Worm (Caenorhabditis elegans): ENCODE data around the gene Y57G11C.3.
A peak's percentile ranks its signal among the peaks of the same experiment; 100 is the strongest.

The Y57G11C.3 gene

DNA sequence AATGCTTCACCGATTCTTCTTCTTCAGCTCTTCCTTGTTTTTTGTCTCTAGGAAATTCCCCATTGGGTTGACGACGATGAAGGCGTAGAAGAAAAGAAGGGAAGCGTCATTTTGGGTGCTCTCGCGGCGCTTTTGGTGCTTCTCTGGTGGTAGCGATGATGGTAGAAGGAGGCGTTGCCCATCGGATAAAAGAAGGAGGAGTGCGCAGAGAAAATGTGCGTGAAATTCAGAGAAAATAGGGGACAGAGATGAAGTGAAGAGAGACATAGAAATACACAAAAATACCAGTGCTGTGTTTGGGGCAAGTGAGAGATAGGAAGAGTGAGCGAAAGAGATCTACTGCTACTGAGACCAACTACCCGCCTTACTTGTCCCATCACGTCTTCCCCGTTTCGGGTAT lies 38.9 kb downstream of the Y57G11C.3 start, which contains the start of gene oig-5:
oig-5 (plus strand) TSS at position 301 of the 400 bp plus-strand sequence.
- no peak for TF ChIP-seq pha-4 (tag; optimal IDR thresholded peaks at IDR 0.05)
- no peak for TF ChIP-seq ama-1 (optimal IDR thresholded peaks at IDR 0.05)
- no peak for TF ChIP-seq nfya-1 (tag; optimal IDR thresholded peaks at IDR 0.05; ENCODE audit: insufficient read depth)
- TF ChIP-seq lin-39 (tag; optimal IDR thresholded peaks at IDR 0.05): peak; percentile 3

DNA sequence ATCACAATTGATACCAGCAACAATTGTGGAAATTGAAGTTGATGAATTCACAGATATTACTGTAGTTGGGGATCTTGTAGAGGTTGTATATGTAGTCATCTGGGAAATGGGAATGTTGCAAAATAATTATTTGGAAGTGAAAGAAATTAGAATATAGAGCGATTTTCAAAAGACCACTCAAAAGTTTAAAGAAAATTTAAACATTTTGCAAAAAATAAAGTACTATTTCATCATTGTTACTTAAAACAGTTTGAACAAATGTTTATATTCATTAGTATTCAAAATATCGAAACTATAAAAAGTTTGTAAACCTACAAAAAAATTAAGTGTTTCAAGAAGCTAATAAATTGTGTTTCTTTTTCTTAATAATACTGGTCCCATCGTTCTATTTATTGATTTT lies 48.3 kb downstream of the Y57G11C.3 start, which contains the start of gene Y57G11C.46:
Y57G11C.46 (minus strand) TSS at position 101 of the 400 bp plus-strand sequence.
- TF ChIP-seq pqm-1 (tag; optimal IDR thresholded peaks at IDR 0.05) (no peak), ceh-16 (tag; optimal IDR thresholded peaks at IDR 0.05) (no peak), elt-3 (tag; optimal IDR thresholded peaks at IDR 0.05) (no peak), nhr-77 (tag; optimal IDR thresholded peaks at IDR 0.05) (no peak), nfya-1 (tag; optimal IDR thresholded peaks at IDR 0.05; ENCODE audit: insufficient read depth) (no peak), lin-15B (tag; optimal IDR thresholded peaks at IDR 0.05) (no peak), aly-2 (tag; optimal IDR thresholded peaks at IDR 0.05) (no peak)
